Fruit fly (Drosophila melanogaster): ENCODE measurements around the gene CG31373.

CG31373 gene

DNA sequence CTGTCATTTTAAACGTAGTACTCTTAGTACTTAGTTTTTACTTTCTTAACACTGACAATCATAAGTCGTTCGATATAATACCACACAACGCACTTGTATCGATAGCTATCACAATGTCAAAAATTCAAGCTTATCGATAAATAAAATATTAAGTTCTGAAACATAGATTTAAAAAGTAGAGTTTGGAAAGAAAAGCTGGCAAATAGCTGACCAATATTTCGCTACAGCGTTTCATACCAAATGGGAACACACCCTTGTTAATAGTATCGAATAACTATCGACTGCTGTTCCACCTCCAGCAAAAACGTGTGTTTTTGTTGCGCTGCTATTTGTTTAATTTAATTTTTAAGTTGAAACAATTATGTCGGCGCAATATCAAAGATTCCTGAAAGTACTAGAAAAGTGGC, 12.8 kb downstream of the CG31373 start, which contains the start of the genes pug, CG14683 and CG46459 (continued):
- TF ChIP-seq CG8359 (GFP tag; optimal IDR thresholded peaks at IDR 0.05; ENCODE audit: borderline replicate concordance) (no peak), zfh2 (GFP tag; optimal IDR thresholded peaks at IDR 0.05) (peak; percentile 60), fd3F (GFP tag; optimal IDR thresholded peaks at IDR 0.05) (no peak), sug (tag; optimal IDR thresholded peaks at IDR 0.05) (peak; percentile 8), CG9727 (GFP tag; optimal IDR thresholded peaks at IDR 0.05) (peak; percentile 33), corto (GFP tag; optimal IDR thresholded peaks at IDR 0.05) (no peak), Rx (GFP tag; IDR thresholded peaks at IDR 0.05) (no peak), ATbp (GFP tag; optimal IDR thresholded peaks at IDR 0.05) (no peak), lbe (GFP tag; optimal IDR thresholded peaks at IDR 0.05) (peak; percentile 51), pita (GFP tag; optimal IDR thresholded peaks at IDR 0.05) (no peak), CG11093 (GFP tag; IDR thresholded peaks at IDR 0.05) (no peak), CG7372 (GFP tag; IDR thresholded peaks at IDR 0.05) (no peak), CG9797 (GFP tag; optimal IDR thresholded peaks at IDR 0.05) (no peak), Oli (tag; optimal IDR thresholded peaks at IDR 0.05) (no peak), CG32772 (GFP tag; IDR thresholded peaks at IDR 0.05) (no peak), CG10366 (GFP tag; IDR thresholded peaks at IDR 0.05) (no peak; the same call in 1 of the 2 replicates), danr (GFP tag; IDR thresholded peaks at IDR 0.05) (no peak), Drgx (GFP tag; IDR thresholded peaks at IDR 0.05) (no peak), CG4820 (GFP tag; optimal IDR thresholded peaks at IDR 0.05) (peak; percentile 21), CrebB (tag; optimal IDR thresholded peaks at IDR 0.05) (no peak), CG17568 (GFP tag; optimal IDR thresholded peaks at IDR 0.05) (no peak), row (GFP tag; IDR thresholded peaks at IDR 0.05) (peak; percentile 72), CG13123 (GFP tag; optimal IDR thresholded peaks at IDR 0.05) (no peak), Fer2 (tag; optimal IDR thresholded peaks at IDR 0.05) (no peak), ind (GFP tag; optimal IDR thresholded peaks at IDR 0.05) (peak; percentile 43), CG12744 (GFP tag; optimal IDR thresholded peaks at IDR 0.05) (no peak), emc (GFP tag; optimal IDR thresholded peaks at IDR 0.05) (no peak), tap (tag; optimal IDR thresholded peaks at IDR 0.05) (no peak), CG2875 (GFP tag; optimal IDR thresholded peaks at IDR 0.05) (no peak), tx (GFP tag; optimal IDR thresholded peaks at IDR 0.05) (peak; percentile 18), CG3065 (GFP tag; optimal IDR thresholded peaks at IDR 0.05) (no peak), gro (GFP tag; optimal IDR thresholded peaks at IDR 0.05) (peak; percentile 70), Blimp-1 (GFP tag; optimal IDR thresholded peaks at IDR 0.05) (no peak), stwl (tag; optimal IDR thresholded peaks at IDR 0.05) (peak; percentile 94), CG31365 (tag; optimal IDR thresholded peaks at IDR 0.05) (no peak), yki (optimal IDR thresholded peaks at IDR 0.05) (no peak), Meics (GFP tag; optimal IDR thresholded peaks at IDR 0.05) (no peak), wek (GFP tag; optimal IDR thresholded peaks at IDR 0.05) (no peak), jumu (GFP tag; optimal IDR thresholded peaks at IDR 0.05) (peak; percentile 25), CoRest (tag; optimal IDR thresholded peaks at IDR 0.05) (peak; percentile 41), Mrtf (GFP tag; IDR thresholded peaks at IDR 0.05) (no peak), oc (tag; optimal IDR thresholded peaks at IDR 0.05) (no peak), CG17612 (GFP tag; IDR thresholded peaks at IDR 0.05) (no peak), crc (GFP tag; optimal IDR thresholded peaks at IDR 0.05) (peak; percentile 32), aop (GFP tag; IDR thresholded peaks at IDR 0.05) (no peak), Dek (tag; optimal IDR thresholded peaks at IDR 0.05) (no peak), hbn (GFP tag; IDR thresholded peaks at IDR 0.05; ENCODE audit: partially characterized antibody) (peak; percentile 97), tin (GFP tag; optimal IDR thresholded peaks at IDR 0.05) (peak; percentile 36), pum (GFP tag; optimal IDR thresholded peaks at IDR 0.05) (peak; percentile 45), ase (GFP tag; IDR thresholded peaks at IDR 0.05) (no peak), CG12071 (GFP tag; optimal IDR thresholded peaks at IDR 0.05) (no peak), E2f1 (GFP tag; IDR thresholded peaks at IDR 0.05) (no peak)

All from whole organism, embryonic.